Fruit fly (Drosophila melanogaster) S2 (cell line): Measurements from ENCODE around the gene Porin2.
A peak's percentile ranks its signal among the peaks of the same experiment; 100 is the strongest.

Experiments
- CG8478 ChIP-seq: fragments of >200 bp; optimal IDR thresholded peaks from 2 replicates; lab custom pipeline; 2018
- CTCF ChIP-seq, 2 experiments: fragments of >200 bp; optimal IDR thresholded peaks; 2 replicates each; lab custom pipeline; 2018

The Porin2 gene

DNA sequence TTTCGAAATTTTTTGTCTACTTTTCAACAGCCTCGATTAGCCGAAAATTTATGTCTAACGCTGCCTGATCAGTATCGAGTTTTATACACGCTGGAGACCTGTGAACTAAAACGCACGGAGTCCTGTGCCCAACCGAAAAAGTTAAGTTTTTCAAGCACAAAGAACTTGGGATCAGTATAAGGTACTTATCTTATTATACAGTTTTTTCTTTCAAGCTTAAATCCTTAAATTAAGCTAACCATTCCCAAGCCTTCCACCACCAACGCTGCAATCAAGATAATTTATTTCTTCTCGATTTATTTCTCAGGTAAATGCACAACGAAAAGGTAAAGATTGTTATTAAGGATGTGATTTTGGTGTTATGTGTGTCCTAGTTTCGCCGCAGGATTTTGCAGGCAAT is at the start of gene Porin2:
Gene Porin2 (minus strand): TSS at position 101 of the 400 bp plus-strand sequence.
- TF ChIP-seq CTCF (optimal IDR thresholded peaks at IDR 0.05; lab: Kevin White, UChicago) (no peak), CG8478 (no peak)

DNA sequence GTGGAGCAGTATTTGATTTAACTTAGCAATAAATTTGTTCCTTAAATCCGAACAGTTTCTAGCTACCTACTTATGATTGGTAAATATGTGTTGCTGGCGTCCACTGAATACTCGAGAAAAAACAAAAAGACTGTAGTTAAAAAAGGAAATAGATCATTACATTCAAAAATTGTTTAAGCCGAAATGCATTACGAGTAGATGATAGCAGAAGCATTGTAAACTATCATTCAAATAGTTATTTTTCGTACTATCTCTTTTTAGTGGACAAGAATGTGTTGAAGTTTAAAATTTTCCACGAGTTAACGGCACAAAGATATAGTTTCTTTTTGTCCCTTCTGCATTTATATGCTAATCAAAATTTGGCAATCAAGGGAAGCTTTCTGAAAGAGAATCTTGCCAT is 42.0 kb upstream of the Porin2 start, which contains the start of gene CG14071:
Gene CG14071 (minus strand): TSS at position 101 of the 400 bp plus-strand sequence.
- TF ChIP-seq CTCF (optimal IDR thresholded peaks at IDR 0.05; lab: Kevin White, UChicago) (no peak), CG8478 (no peak)

DNA sequence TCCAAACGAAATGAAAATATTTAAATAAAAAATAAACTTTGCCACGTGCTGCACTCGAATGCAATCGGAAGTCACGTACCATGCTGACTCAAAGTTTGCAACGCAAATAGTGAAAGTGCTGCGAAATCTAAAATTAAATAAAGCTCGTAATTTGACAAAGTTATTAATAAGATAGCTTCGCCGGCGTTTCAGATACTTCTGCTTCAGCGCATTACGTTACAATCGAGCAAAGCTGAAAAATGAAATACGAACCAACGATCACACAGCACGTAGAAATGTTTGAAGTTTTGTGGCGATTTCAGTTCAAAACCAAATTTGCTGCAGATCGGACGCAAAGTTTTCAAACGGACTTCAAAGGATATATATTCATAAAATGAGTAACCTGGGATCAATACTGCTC is 23.0 kb upstream of the Porin2 start, which contains the start of gene CG12517:
Gene CG12517 (plus strand): TSS at position 301 of the 400 bp plus-strand sequence.
- TF ChIP-seq CG8478 (no peak), CTCF (optimal IDR thresholded peaks at IDR 0.05; lab: Kevin White, UChicago) (no peak)

DNA sequence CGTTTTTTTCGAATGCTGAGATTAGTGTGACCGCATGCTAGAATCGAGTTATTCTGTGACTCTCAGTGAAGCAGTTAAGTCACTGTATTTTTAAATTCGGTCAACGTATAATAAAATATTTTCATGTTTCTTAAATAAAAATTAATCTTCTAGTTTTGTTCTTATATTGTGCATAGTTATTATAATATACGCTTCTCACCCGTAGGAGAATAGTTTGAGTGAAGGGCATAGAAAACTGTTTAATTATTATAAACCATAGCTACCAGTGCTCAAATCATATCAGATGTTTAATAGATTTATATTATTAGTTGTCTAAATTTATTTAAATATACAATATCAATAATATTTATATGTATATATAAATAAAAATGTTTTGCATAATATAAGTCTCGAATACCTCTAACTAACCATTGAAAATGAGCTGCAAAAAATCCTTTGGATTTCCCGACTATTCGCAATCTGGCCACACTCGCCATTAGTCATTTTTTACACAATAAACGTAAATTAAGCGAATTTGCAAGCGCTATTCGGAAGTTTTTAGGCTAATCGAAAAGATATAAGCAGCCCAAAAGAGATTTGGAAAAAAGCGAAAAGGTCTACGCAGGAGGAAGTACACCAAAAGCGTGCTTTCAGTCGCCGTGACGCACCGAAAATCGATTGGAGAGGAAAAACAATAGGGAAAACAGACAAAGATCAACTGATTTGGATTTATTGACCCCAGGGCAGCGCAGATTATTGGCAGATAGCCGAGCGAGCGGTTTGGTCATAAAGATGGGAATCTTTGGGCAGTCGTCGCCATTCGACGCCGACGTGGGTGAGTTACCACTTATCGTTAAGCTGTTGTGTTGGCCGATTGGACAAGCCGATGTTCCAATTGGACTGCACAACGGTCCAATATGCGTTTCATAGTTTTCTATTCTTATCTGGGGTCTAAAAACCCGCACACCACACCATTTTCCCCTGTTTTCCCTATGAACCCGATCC is 11.5 kb upstream of the Porin2 start, which contains the start of the genes aurB and Stam:
Gene aurB (minus strand): TSS at position 31 of the 984 bp plus-strand sequence.
Gene Stam (plus strand): TSS at position 473 of the 984 bp plus-strand sequence.
- no peak for TF ChIP-seq CTCF (optimal IDR thresholded peaks at IDR 0.05; lab: Kevin White, UChicago)
- no peak for TF ChIP-seq CG8478

DNA sequence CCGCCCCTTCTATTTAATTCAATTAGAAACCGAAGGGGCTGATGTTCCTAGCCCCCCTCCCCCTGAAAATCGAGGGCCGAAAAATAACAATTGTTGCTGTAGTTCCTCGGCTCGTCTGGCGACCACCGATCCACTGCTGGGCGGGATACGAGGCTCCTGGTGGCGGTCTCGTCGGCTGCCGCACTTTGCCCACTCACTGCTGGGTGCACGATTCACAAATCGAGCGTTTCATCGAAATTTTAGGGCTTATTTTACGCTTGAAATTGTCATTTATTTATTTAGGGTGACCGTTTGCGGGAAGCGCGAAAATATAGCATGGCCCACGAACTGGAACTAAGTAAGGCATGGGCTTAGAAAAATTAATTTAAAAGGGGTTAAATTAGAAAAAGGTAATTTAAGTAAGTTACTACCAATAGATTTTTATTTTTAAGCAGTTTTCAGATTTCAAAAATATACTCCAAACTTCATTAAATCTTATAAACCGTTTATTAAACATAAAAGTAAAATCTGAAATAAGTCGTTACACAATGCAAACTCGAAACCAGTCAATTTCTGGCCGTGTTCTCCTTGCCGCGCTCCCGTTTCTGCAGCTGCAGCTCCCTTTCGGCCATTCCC is 9.6 kb upstream of the Porin2 start, which contains the start of gene Dnz1:
Gene Dnz1 (minus strand): TSS at position 317 of the 615 bp plus-strand sequence.
- TF ChIP-seq CTCF (optimal IDR thresholded peaks at IDR 0.05; lab: Kevin White, UChicago): no peak
- TF ChIP-seq CG8478: no peak

DNA sequence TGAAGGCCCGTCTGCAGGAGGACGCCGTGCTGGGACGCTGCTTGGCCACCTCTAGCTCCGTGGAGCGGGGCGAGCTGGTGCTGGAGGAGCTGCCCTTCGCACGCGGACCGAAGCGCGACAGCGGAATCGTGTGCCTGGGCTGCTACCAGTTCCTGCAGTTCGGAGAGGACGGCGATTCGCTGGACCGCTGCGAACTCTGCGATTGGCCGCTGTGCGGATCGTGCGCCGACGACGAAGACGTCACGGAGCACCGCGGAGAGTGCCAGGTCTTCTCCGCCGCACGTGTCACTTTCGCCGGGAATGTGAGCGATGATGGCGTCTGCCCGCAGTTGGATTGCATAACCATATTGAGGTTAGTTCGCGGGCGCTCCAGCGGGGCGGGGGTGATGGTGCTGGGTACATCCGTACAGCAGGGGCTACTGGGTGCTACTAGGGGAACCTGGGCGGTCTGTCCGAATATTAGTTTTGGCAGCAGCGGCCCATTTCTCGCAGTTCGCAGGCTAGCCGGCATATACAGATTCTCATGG is 4.6 kb upstream of the Porin2 start:
- no peak for TF ChIP-seq CTCF (optimal IDR thresholded peaks at IDR 0.05; lab: Kevin White, UChicago)
- TF ChIP-seq CG8478: no peak

DNA sequence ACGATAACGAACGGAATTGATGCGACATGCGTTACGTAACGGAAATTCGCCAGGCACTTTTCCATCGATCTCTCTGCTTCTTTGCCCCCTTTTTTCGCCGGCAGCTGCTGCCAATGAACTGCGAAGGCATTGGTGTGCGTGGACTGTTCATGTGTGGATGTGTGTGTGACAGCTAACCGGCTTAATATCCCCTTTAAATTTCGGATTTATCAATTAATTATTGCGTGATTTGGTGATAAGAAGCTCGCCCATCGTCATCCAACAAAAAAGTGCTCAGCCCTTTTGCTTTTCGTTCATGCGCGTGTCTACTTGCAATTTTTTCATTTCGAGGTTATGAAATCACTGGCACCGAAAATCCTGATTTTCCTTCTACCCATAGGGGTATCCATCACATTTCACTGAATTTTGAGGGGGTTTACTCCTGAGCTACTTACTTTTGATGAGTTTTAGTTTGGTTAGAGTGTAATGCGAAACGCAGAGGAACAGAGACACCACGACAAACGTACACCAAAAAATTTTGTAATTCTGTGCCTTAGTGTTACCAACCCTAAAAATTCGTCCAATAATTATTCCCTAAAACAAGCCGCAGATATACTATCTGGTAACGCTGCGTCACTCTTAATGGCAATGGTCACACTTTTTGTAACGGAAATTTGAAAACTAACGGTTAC is 3.6 kb upstream of the Porin2 start, which contains the start of gene porin:
Gene porin (minus strand): TSS at position 529 of the 671 bp plus-strand sequence.
- no peak for TF ChIP-seq CG8478
- TF ChIP-seq CTCF (optimal IDR thresholded peaks at IDR 0.05; lab: Kevin White, UChicago): peak in 1 of 2 experiments; percentile 43

DNA sequence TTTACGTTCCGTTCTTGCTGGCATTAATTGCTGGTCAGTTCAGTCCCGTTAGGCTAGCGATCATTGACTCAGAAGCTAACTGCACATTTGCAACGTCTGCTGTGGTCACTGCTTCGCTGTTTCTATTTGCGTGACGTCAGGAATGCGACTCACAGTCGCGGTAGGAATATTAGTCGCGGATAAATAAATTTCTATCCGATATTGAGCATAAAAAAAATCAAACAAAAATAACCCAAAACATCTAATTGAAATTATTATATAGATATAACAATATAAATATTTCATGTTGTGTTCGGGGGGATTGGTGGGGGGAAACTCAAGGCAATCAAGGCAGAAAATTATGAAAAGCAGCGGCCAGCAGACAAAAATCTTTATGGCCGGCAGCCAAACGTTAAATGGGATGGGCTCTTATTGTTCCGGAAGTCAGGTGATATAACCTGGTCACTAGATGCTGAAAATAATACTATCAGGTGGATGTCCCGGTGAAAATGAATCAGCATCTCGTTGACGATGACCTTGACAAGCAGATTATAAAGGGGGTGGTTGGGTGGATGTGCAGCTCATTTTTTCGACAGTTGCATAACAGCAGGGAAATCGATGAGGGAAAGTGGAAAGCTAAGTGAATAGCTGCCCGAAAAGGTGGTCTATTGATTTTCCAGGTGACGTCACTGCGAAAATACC is 2.8 kb upstream of the Porin2 start, which contains the start of gene SmydA-3:
Gene SmydA-3 (plus strand): TSS at position 631 of the 681 bp plus-strand sequence.
- no peak for TF ChIP-seq CG8478
- no peak for TF ChIP-seq CTCF (optimal IDR thresholded peaks at IDR 0.05; lab: Kevin White, UChicago)

DNA sequence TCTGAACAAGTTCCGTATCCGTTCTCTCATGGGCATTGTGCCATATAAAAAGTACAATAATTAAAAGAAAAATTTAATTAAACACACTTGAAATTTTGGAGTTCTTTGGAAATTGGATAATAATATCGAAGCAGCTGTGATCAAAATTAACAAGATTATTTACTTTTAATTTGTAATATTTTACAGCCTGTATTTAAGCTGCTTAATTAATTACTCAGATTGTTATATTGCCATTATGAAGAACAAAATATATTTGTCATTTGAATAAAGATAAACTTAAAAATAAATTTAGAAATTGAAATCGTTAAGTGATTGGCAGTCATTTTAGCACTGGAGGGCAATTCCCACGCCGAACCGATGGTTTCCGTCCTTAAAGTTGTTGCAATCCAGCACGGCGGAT is 1.3 kb downstream of the Porin2 start, which contains the start of the genes CG17139 and CG17140:
Gene CG17139 (minus strand): TSS at position 101 of the 400 bp plus-strand sequence.
Gene CG17140 (minus strand): TSS at position 101 of the 400 bp plus-strand sequence.
- TF ChIP-seq CG8478 (no peak), CTCF (optimal IDR thresholded peaks at IDR 0.05; lab: Kevin White, UChicago) (no peak)

DNA sequence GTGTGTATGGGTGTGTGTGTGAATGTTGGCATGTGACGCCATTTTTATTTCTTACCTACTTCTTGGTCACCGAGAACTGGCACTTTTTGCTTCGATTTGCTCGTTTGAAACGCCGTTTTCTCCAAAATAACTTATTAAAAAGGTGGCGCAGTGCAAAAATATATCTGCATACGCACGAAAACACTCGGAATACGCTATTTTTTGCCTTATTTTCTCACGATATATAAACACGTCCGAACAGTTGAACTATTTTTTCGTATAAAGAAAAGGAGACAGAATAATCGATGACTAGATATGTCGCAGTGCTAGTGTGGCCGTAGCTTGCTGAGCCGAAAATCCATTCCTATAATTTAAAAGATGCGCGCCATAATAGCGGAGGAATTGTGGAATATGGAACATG is 4.5 kb downstream of the Porin2 start, which contains the start of gene CG6700:
Gene CG6700 (minus strand): TSS at position 272 of the 400 bp plus-strand sequence.
- no peak for TF ChIP-seq CG8478
- TF ChIP-seq CTCF (optimal IDR thresholded peaks at IDR 0.05; lab: Kevin White, UChicago): peak; percentile 12 to 19

DNA sequence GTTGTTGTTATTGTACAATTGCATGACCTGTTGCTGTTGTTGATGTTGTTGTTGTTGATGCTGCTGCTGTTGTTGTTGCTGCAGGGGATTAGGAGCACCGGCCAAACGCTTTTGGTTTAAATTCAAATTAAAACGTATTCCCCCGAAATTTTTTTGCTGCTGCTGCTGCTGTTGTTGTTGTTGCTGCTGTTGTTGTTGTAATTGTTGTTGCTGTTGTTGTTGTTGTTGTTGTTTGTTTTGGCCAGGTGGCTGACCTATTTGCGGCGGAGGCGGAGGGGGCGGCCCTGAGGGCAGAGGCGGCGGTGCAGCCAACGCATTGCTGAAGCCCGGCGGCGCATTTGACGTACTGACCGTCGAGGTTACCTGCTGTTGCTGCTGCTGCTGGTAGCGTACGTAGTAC is 5.2 kb downstream of the Porin2 start:
- TF ChIP-seq CG8478 (no peak), CTCF (optimal IDR thresholded peaks at IDR 0.05; lab: Kevin White, UChicago) (no peak)

DNA sequence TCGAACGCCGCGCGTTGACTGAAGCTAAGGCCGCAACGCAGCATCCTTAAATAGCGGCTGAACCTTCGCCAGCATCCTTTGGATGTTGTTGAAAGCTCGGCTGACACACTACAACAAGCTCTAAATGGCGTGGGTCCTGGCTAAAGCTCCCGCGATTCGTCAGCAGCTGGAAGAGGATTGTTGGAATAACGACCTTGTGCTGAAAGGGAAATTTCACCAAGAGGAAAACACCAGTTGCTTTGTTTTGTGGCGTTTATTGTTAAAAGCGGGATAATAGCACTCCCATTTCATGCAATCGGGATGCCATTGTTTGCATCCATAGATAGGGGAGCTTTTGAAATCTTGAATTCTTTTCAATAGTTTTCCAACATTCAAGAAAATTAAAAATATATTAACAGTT is 9.4 kb downstream of the Porin2 start, which contains the start of gene Nos:
Gene Nos (minus strand): TSS at position 21 of the 400 bp plus-strand sequence.
- no peak for TF ChIP-seq CTCF (optimal IDR thresholded peaks at IDR 0.05; lab: Kevin White, UChicago)

DNA sequence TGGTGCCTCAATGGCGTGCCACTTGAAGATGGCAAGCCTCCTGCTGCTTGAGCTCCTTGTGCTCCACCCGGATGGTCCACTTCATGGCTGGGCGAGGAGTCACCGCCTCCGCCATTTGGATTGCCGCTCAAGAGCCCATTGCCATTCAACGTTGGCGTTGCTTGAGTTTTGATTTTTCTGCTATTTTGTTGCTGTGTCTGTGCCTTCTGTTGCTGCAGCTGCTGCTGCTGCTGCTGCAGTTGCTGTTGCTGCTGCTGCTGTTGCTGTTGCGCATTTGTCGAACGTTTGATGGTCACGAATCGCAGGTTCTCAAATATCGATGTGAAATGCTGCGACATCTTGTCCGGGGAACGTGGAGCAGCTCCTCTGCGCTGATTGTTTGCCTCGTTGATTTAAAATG is 15.3 kb downstream of the Porin2 start:
- TF ChIP-seq CTCF (optimal IDR thresholded peaks at IDR 0.05; lab: Kevin White, UChicago): no peak
- TF ChIP-seq CG8478: no peak

DNA sequence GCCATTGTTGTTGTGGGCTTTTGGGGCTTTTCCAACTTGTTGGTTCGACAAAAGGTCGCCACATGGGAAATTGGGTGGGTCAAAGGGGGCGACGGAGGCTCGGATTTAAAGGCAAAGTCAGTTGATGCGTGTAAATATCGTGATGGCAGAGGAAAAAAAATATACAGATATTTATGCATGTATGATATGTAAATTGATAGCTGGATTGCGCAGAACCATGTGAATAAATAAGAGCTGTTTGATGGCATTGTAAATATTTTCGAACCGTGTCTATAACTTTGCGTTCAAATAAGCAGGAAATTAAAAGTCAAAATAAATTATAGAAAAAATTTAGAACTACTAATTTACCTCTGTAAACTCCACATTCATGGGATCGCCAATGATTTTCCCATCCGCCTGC is 24.2 kb downstream of the Porin2 start:
- no peak for TF ChIP-seq CTCF (optimal IDR thresholded peaks at IDR 0.05; lab: Kevin White, UChicago)
- no peak for TF ChIP-seq CG8478
